Worm (Caenorhabditis elegans) whole organism, young adult: ENCODE results near the gene ndua-12.
"Not testable (repeated sequence)": the region's sequence is repeated elsewhere in the genome, so short reads cannot be mapped to it uniquely, and the experiment has no call there.

Experiments used
- C06A6.2 ChIP-seq: fragments of 200-800 bp; sonication (Bioruptor generic); conservative IDR thresholded peaks from 2 replicates; pipeline ENCODE4 v1.3.6; 2022; ENCODE audit warnings: missing genetic modification characterization, missing compliant biosample characterization
- D2030.7 ChIP-seq: fragments of 200-800 bp; sonication (Bioruptor generic); IDR thresholded peaks from 2 replicates; pipeline ENCODE4 v1.3.6; 2022; ENCODE audit warnings: missing genetic modification reagents, missing genetic modification characterization, missing compliant biosample characterization
- F23B12.7 ChIP-seq: sonication (generic microtip); optimal IDR thresholded peaks from 2 replicates; lab custom pipeline; 2017; ENCODE audit warnings: missing genetic modification characterization, mild to moderate bottlenecking, missing compliant biosample characterization, antibody characterized with exemption, moderate library complexity; ENCODE audit not compliant: insufficient read depth
- F39B2.1 ChIP-seq: fragments of 200-800 bp; sonication (Bioruptor generic); IDR thresholded peaks from 2 replicates; pipeline ENCODE4 v1.3.6; 2022; ENCODE audit warnings: missing genetic modification reagents, missing genetic modification characterization, missing compliant biosample characterization
- F52B5.7 ChIP-seq: sonication (generic microtip); optimal IDR thresholded peaks from 2 replicates; lab custom pipeline; 2016; ENCODE audit warnings: mild to moderate bottlenecking, missing genetic modification characterization, missing compliant biosample characterization
- F57C9.4 ChIP-seq: sonication (generic microtip); optimal IDR thresholded peaks from 2 replicates; lab custom pipeline; 2017; ENCODE audit warnings: mild to moderate bottlenecking, missing genetic modification characterization, missing compliant biosample characterization
- Y67H2A.10 ChIP-seq: fragments of 200-800 bp; sonication (Bioruptor generic); conservative IDR thresholded peaks from 2 replicates; pipeline ENCODE4 v1.3.6; 2022; ENCODE audit warnings: missing genetic modification reagents, missing genetic modification characterization, missing compliant biosample characterization
- Y95B8A.8 ChIP-seq: fragments of 200-800 bp; sonication (Bioruptor generic); IDR thresholded peaks from 2 replicates; pipeline ENCODE4 v1.3.6; 2022; ENCODE audit warnings: missing genetic modification reagents, missing genetic modification characterization, missing compliant biosample characterization
- athp-1 ChIP-seq: sonication (generic microtip); optimal IDR thresholded peaks from 2 replicates; lab custom pipeline; 2017; ENCODE audit warnings: mild to moderate bottlenecking, missing genetic modification characterization, missing compliant biosample characterization
- cebp-1 ChIP-seq, 2 experiments: fragments of 200-800 bp in 1 of 2; sonication (Bioruptor generic) in 1 of 2; sonication (generic microtip) in 1 of 2; IDR thresholded peaks in 1 of 2; optimal IDR thresholded peaks in 1 of 2; 2 replicates each; pipeline versions ENCODE4 v1.3.6 to Lab custom; 2017 to 2022; ENCODE audit warnings: missing compliant biosample characterization in 2 of 2, missing genetic modification characterization in 2 of 2, mild to moderate bottlenecking in 1 of 2, missing genetic modification reagents in 1 of 2, moderate library complexity in 1 of 2
- ceh-100 ChIP-seq: fragments of 200-800 bp; sonication (Bioruptor generic); IDR thresholded peaks from 2 replicates; pipeline ENCODE4 v1.3.6; 2022; ENCODE audit warnings: missing genetic modification reagents, missing genetic modification characterization, missing compliant biosample characterization
- ceh-79 ChIP-seq: sonication (generic microtip); optimal IDR thresholded peaks from 2 replicates; lab custom pipeline; 2017; ENCODE audit warnings: mild to moderate bottlenecking, missing genetic modification characterization, missing compliant biosample characterization
- egl-18 ChIP-seq: fragments of 200-800 bp; sonication (Bioruptor generic); IDR thresholded peaks from 2 replicates; pipeline ENCODE4 v1.3.6; 2022; ENCODE audit warnings: missing genetic modification reagents, missing genetic modification characterization, missing compliant biosample characterization
- egrh-3 ChIP-seq: fragments of 200-800 bp; sonication (Bioruptor generic); IDR thresholded peaks from 2 replicates; pipeline ENCODE4 v1.3.6; 2022; ENCODE audit warnings: missing genetic modification reagents, missing genetic modification characterization, missing compliant biosample characterization
- ekl-4 ChIP-seq: fragments of 200-800 bp; sonication (Bioruptor generic); IDR thresholded peaks from 2 replicates; pipeline ENCODE4 v1.3.6; 2022; ENCODE audit warnings: missing genetic modification reagents, missing genetic modification characterization, missing compliant biosample characterization
- fkh-3 ChIP-seq: sonication (generic microtip); optimal IDR thresholded peaks from 2 replicates; lab custom pipeline; 2016; ENCODE audit warnings: mild to moderate bottlenecking, missing genetic modification characterization, missing compliant biosample characterization
- gei-17 ChIP-seq: fragments of 200-800 bp; sonication (Bioruptor generic); optimal IDR thresholded peaks from 2 replicates; lab custom pipeline; 2018; ENCODE audit warnings: mild to moderate bottlenecking, missing genetic modification characterization, missing compliant biosample characterization
- him-1 ChIP-seq: sonication (generic microtip); optimal IDR thresholded peaks from 2 replicates; lab custom pipeline; 2016; ENCODE audit warnings: missing genotype, missing genetic modification reagents, missing genetic modification characterization, missing compliant biosample characterization
- hsf-1 ChIP-seq: fragments of 200-800 bp; sonication (Bioruptor generic); IDR thresholded peaks from 2 replicates; pipeline ENCODE4 v1.3.6; 2022; ENCODE audit warnings: missing genetic modification reagents, missing genetic modification characterization, missing compliant biosample characterization
- let-526 ChIP-seq: fragments of 200-800 bp; sonication (Bioruptor generic); IDR thresholded peaks from 2 replicates; pipeline ENCODE4 v1.3.6; 2022; ENCODE audit warnings: missing genetic modification reagents, missing genetic modification characterization, missing compliant biosample characterization
- lin-40 ChIP-seq: sonication (generic microtip); optimal IDR thresholded peaks from 2 replicates; lab custom pipeline; 2016; ENCODE audit warnings: missing genetic modification characterization, mild to moderate bottlenecking, missing compliant biosample characterization, missing genotype, missing genetic modification reagents
- lir-1 ChIP-seq: fragments of 200-800 bp; sonication (Bioruptor generic); conservative IDR thresholded peaks from 2 replicates; pipeline ENCODE4 v1.3.6; 2022; ENCODE audit warnings: missing genetic modification reagents, missing genetic modification characterization, missing compliant biosample characterization
- mxl-1 ChIP-seq: sonication (generic microtip); optimal IDR thresholded peaks from 2 replicates; lab custom pipeline; 2016; ENCODE audit warnings: missing genetic modification characterization, missing compliant biosample characterization
- nfya-2 ChIP-seq: fragments of 200-800 bp; sonication (Bioruptor generic); IDR thresholded peaks from 2 replicates; pipeline ENCODE4 v1.3.6; 2022; ENCODE audit warnings: missing genetic modification reagents, missing genetic modification characterization, missing compliant biosample characterization
- nhr-27 ChIP-seq: fragments of 200-800 bp; sonication (Bioruptor generic); optimal IDR thresholded peaks from 2 replicates; lab custom pipeline; 2018; ENCODE audit warnings: mild to moderate bottlenecking, missing genetic modification characterization, moderate library complexity, missing compliant biosample characterization
- nhr-90 ChIP-seq: sonication (generic microtip); optimal IDR thresholded peaks from 2 replicates; lab custom pipeline; 2016; ENCODE audit warnings: missing genotype, mild to moderate bottlenecking, missing genetic modification characterization, missing compliant biosample characterization
- pbrm-1 ChIP-seq: fragments of 200-800 bp; sonication (Bioruptor generic); IDR thresholded peaks from 2 replicates; pipeline ENCODE4 v1.3.6; 2022; ENCODE audit warnings: missing genetic modification reagents, missing genetic modification characterization, missing compliant biosample characterization
- repo-1 ChIP-seq: sonication (generic microtip); optimal IDR thresholded peaks from 2 replicates; lab custom pipeline; 2017; ENCODE audit warnings: mild to moderate bottlenecking, missing genetic modification characterization, missing compliant biosample characterization
- rpc-1 ChIP-seq, 2 experiments: fragments of 150-350 bp in 1 of 2; sonication (generic microtip) in 1 of 2; optimal IDR thresholded peaks; 2 replicates each; lab custom pipeline; 2014 to 2018; ENCODE audit warnings: missing biosample characterization in 1 of 2, missing genetic modification characterization in 1 of 2, missing genetic modification reagents in 1 of 2, missing genotype in 1 of 2
- snpc-3.4 ChIP-seq: sonication (generic microtip); optimal IDR thresholded peaks from 2 replicates; lab custom pipeline; 2017; ENCODE audit warnings: missing genetic modification characterization, mild to moderate bottlenecking, missing compliant biosample characterization, antibody characterized with exemption, moderate library complexity, missing genotype, missing genetic modification reagents
- somi-1 ChIP-seq: fragments of 200-800 bp; sonication (Bioruptor generic); optimal IDR thresholded peaks from 2 replicates; lab custom pipeline; 2018; ENCODE audit warnings: mild to moderate bottlenecking, missing genetic modification characterization, missing compliant biosample characterization
- zfh-2 ChIP-seq: fragments of 200-800 bp; sonication (Bioruptor generic); conservative IDR thresholded peaks from 2 replicates; pipeline ENCODE4 v1.3.6; 2022; ENCODE audit warnings: missing genetic modification reagents, missing genetic modification characterization, missing compliant biosample characterization
- ztf-18 ChIP-seq: sonication (generic microtip); optimal IDR thresholded peaks from 2 replicates; lab custom pipeline; 2016; ENCODE audit warnings: missing genotype, mild to moderate bottlenecking, missing genetic modification characterization, missing compliant biosample characterization

The ndua-12 gene

ce11 chrIV:2703927-2704401, 15.7 kb downstream of the ndua-12 start, which contains the start of gene Y94H6A.5 (continued):
- TF ChIP-seq Y67H2A.10 (GFP tag; lab: Robert Waterston, UW) (no peak), ceh-100 (no peak), nhr-27 (tag; lab: Kevin White, UChicago) (no peak), lin-40 (tag; lab: Kevin White, UChicago) (peak; percentile 39), pbrm-1 (GFP tag; lab: Robert Waterston, UW) (peak; percentile 17; the same call in 1 of the 2 replicates), mxl-1 (no peak), egl-18 (no peak), ekl-4 (GFP tag; lab: Robert Waterston, UW) (no peak)

DNA sequence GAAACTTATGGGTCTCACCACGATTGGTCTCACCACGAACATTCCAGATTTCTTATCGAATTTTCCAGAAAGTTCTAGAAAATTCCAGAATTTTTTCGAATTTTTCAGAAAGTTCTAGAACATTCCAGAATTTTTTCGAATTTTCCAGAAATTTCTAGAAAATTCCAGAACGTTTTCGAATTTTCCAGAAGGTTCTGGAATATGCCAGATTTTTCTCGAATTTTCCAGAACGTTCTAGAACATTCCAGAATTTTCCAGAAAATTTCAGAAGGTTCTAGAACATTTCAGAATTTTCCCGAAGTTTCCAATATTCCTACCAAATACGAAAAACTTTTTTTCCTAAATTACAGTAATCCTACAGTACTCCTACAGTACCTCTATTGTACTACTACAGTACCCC, 24.8 kb downstream of the ndua-12 start:
- TF ChIP-seq hsf-1 (GFP tag; lab: Robert Waterston, UW) (peak; percentile 96), rpc-1 (optimal IDR thresholded peaks at IDR 0.05; lab: Kevin White, UChicago) (peak; percentile 10)
- not testable (repeated sequence) for TF ChIP-seq rpc-1 (tag; optimal IDR thresholded peaks at IDR 0.05; lab: Kevin White, UChicago)

DNA sequence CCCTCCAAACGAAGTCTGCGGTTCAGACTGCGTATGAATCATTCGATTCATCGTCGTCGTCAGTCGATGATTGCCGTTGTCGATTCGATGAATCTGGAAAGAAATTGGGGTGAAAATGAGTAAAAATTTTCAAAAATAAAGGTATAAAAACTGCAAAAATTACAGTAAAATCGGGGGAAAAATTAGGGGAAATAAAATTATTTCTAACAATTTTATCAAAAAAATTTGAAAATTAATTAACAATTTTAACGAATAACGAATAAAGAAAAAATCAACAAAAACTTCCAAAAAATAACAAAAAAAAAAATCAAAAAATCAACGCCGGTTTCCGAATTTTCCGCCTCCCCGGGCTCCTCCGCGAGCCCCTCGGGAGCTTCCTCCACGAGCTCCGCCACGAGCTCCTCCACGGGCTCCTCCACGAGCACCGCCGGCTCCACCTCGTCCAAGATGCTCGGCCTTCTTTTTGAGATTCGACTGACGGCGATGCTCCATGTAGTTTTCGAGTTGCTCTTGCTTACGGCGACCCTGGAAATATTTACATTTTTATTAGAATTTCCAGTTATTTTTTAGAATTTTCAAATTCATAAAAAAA, 30.8 kb downstream of the ndua-12 start, which contains the start of gene egrh-3:
Gene egrh-3 (minus strand): TSS at position 51 of the 592 bp plus-strand sequence.
- TF ChIP-seq egrh-3 (GFP tag; lab: Robert Waterston, UW) (peak; percentile 94), nhr-90 (tag; lab: Kevin White, UChicago) (no peak)

DNA sequence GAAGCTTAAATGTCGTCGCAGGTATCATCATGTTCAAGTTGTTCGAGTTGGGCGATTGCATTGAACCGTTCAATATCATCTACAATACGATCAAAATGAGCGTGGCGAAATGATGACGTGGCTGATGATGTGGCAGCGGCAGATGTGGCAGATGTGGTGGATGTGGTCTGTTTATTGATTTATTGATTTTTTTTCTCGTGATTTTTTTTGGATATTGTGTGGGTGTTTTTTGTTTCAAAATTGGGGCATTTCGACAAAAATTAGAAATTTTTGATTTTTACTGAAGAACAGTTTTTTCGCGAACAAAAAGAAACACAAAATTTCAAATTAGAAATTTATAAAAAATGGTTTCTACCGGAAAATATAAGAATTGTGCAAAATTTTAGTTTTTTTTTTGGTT, 39.4 kb downstream of the ndua-12 start:
- TF ChIP-seq lir-1 (no peak), let-526 (GFP tag; lab: Robert Waterston, UW) (no peak)
- TF ChIP-seq, all 124 proteins: peak for 0

DNA sequence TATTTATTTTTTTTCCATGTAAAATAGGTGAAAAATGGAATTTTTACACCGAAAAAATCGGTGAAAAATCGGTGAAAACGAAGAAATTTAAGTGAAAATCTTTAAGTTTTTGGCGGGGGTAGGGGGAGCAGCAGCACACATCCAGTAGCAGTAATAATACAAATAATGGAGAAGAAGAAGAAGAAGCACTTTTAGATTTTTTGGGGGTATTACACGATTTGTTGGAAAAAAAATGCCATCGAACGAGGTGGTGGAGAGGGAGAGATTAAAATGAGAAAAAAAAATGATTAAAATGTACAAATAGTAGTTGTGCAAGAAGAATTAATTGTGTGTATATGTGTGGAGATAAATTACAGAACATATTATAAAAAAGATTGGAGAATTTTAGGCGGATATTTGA, 41.5 kb downstream of the ndua-12 start:
- TF ChIP-seq zfh-2 (GFP tag; lab: Robert Waterston, UW) = no peak
- peak; percentile 14 for TF ChIP-seq repo-1 (tag; lab: Kevin White, UChicago)
- TF ChIP-seq egrh-3 (GFP tag; lab: Robert Waterston, UW) = 0 out of 2 replicates have a peak, but pooled peaks have one; percentile 19
- no peak for TF ChIP-seq F23B12.7 (tag; lab: Kevin White, UChicago)
- no peak for TF ChIP-seq cebp-1 (GFP tag; IDR thresholded peaks at IDR 0.05; lab: Robert Waterston, UW)
- peak; percentile 17 for TF ChIP-seq cebp-1 (tag; optimal IDR thresholded peaks at IDR 0.05; lab: Kevin White, UChicago)
- peak; percentile 46 for TF ChIP-seq F52B5.7 (tag; lab: Kevin White, UChicago)
- peak; percentile 64 for TF ChIP-seq fkh-3 (tag; lab: Kevin White, UChicago)
- TF ChIP-seq Y95B8A.8 (GFP tag; lab: Robert Waterston, UW) = 0 out of 2 replicates have a peak, but pooled peaks have one; percentile 33
- no peak for TF ChIP-seq F57C9.4
- TF ChIP-seq C06A6.2 = no peak
- peak; percentile 40 for TF ChIP-seq athp-1 (tag; lab: Kevin White, UChicago)
- TF ChIP-seq nfya-2 (GFP tag; lab: Robert Waterston, UW) = no peak
- peak; percentile 1 for TF ChIP-seq ceh-79 (tag; lab: Kevin White, UChicago)
- no peak for TF ChIP-seq F39B2.1 (GFP tag; lab: Robert Waterston, UW)
- TF ChIP-seq ztf-18 = peak; percentile 16
- no peak for TF ChIP-seq somi-1
- no peak for TF ChIP-seq mxl-1
- peak; percentile 14; the same call in 1 of the 2 replicates for TF ChIP-seq D2030.7 (GFP tag; lab: Robert Waterston, UW)
- no peak for TF ChIP-seq snpc-3.4 (tag; lab: Kevin White, UChicago)
- peak; percentile 22; the same call in 1 of the 2 replicates for TF ChIP-seq ekl-4 (GFP tag; lab: Robert Waterston, UW)
- TF ChIP-seq hsf-1 (GFP tag; lab: Robert Waterston, UW) = 0 out of 2 replicates have a peak, but pooled peaks have one; percentile 40
- TF ChIP-seq him-1 (tag; lab: Kevin White, UChicago) = peak; percentile 74
- no peak for TF ChIP-seq gei-17 (GFP tag; lab: Kevin White, UChicago)
